Worm (Caenorhabditis elegans): ENCODE results near the gene srg-23.

Gene srg-23

ce11 chrII:3109533-3109932 lies 13.6 kb upstream of the srg-23 start:
- TF ChIP-seq unc-39 (tag; optimal IDR thresholded peaks at IDR 0.05), result no peak
- no peak for TF ChIP-seq hlh-1 (tag; optimal IDR thresholded peaks at IDR 0.05)
- TF ChIP-seq ztf-11 (tag; optimal IDR thresholded peaks at IDR 0.05), result no peak
- TF ChIP-seq mep-1 (tag; optimal IDR thresholded peaks at IDR 0.05), result no peak
- no peak for TF ChIP-seq elt-3 (tag; optimal IDR thresholded peaks at IDR 0.05)
- no peak for TF ChIP-seq M03D4.4 (tag; optimal IDR thresholded peaks at IDR 0.05)
- TF ChIP-seq ceh-43 (GFP tag; optimal IDR thresholded peaks at IDR 0.05), result no peak
- TF ChIP-seq mls-2 (tag; optimal IDR thresholded peaks at IDR 0.05), result no peak
- no peak for TF ChIP-seq zip-8 (tag; optimal IDR thresholded peaks at IDR 0.05)
- TF ChIP-seq mab-5 (tag; optimal IDR thresholded peaks at IDR 0.05), result no peak
- TF ChIP-seq cnd-1 (tag; optimal IDR thresholded peaks at IDR 0.05), result no peak
- TF ChIP-seq blmp-1 (tag; optimal IDR thresholded peaks at IDR 0.05), result no peak

DNA sequence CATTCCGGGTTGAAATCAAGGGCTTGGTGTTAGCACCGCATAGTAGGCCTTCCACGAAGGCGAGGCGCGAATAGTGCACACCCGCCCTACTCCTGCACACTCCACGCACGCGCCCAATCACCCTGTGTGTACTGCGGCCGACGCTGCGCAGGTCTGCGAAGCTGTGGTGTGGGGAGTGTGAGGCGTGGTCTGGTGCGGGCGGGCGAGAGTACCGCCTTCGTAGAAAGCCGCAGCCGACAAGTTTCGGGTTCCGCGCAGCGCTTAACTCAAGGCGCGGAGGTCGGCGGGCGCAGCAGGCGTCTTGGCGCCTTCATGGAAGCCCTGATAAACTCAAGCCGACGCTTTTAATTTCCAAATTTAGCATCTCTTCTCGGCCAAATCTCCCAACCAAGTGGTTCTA lies 12.1 kb upstream of the srg-23 start:
- TF ChIP-seq nhr-2 (tag; optimal IDR thresholded peaks at IDR 0.05) (no peak), ceh-83 (GFP tag; optimal IDR thresholded peaks at IDR 0.05) (peak; percentile 43)

DNA sequence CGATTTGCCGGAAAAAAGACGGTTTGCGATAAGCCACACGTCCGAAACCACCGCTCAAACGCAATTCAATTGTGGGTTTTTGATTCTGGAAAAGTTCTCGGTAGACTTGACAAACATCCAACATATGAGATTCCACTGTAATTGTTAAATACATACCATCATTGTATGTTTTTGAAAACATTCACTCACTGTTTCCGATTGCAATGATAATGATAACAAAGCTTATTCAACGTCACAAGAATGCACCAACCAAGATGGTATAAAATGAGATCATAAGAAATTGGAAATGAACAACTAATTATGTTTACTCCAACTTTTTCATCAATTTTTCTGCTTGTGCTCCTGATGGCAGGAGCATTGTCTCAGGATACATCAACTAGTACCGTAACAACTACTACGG lies 9.8 kb upstream of the srg-23 start, which contains the start of gene clec-122:
Gene clec-122, plus strand, starts transcription at position 301 of the 400 bp plus-strand sequence.
- TF ChIP-seq pha-4 (tag; optimal IDR thresholded peaks at IDR 0.05) (no peak), mls-2 (tag; optimal IDR thresholded peaks at IDR 0.05) (no peak), ztf-11 (tag; optimal IDR thresholded peaks at IDR 0.05) (no peak), M03D4.4 (tag; optimal IDR thresholded peaks at IDR 0.05) (no peak), flh-1 (GFP tag; optimal IDR thresholded peaks at IDR 0.05) (no peak), sptf-1 (tag; optimal IDR thresholded peaks at IDR 0.05) (no peak), nhr-237 (tag; optimal IDR thresholded peaks at IDR 0.05) (no peak), blmp-1 (tag; optimal IDR thresholded peaks at IDR 0.05) (no peak), ham-2 (GFP tag; optimal IDR thresholded peaks at IDR 0.05) (no peak), nhr-76 (tag; optimal IDR thresholded peaks at IDR 0.05) (no peak), unc-120 (tag; optimal IDR thresholded peaks at IDR 0.05; ENCODE audit: poor library complexity, severe bottlenecking) (no peak), snpc-4 (tag; optimal IDR thresholded peaks at IDR 0.05) (no peak), sem-2 (GFP tag; optimal IDR thresholded peaks at IDR 0.05) (no peak), cnd-1 (tag; optimal IDR thresholded peaks at IDR 0.05) (no peak)

DNA sequence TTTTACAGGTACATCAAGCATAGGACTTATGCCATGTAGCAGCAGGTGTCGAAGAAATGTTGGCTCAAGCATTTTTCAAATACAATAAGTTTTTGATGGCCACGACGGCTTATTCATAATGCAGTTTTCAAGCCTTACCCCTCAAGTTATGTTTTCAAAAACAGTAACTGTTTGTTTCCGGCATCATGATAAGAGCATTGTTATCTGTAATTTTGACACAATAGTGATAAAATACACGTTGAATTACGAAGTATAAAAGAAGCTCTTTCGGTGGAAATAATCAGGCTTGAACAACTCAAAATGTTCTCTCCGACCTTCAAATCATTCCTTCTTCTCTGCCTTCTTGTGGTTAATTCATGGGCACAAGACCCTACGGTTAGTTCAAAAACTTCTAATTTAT lies 6.1 kb upstream of the srg-23 start, which contains the start of gene clec-121:
Gene clec-121, plus strand, starts transcription at position 301 of the 400 bp plus-strand sequence.
- TF ChIP-seq lsy-2 (tag; optimal IDR thresholded peaks at IDR 0.05), result no peak
- TF ChIP-seq unc-120 (tag; optimal IDR thresholded peaks at IDR 0.05; ENCODE audit: poor library complexity, severe bottlenecking), result no peak
- TF ChIP-seq ceh-39 (tag; optimal IDR thresholded peaks at IDR 0.05), result no peak
- TF ChIP-seq blmp-1 (tag; optimal IDR thresholded peaks at IDR 0.05), result no peak
- no peak for TF ChIP-seq ces-1 (GFP tag; optimal IDR thresholded peaks at IDR 0.05)
- no peak for TF ChIP-seq nhr-2 (tag; optimal IDR thresholded peaks at IDR 0.05)
- TF ChIP-seq elt-1 (tag; optimal IDR thresholded peaks at IDR 0.05; ENCODE audit: borderline replicate concordance, insufficient read depth), result no peak
- no peak for TF ChIP-seq zip-8 (tag; optimal IDR thresholded peaks at IDR 0.05)
- no peak for TF ChIP-seq drap-1 (GFP tag; optimal IDR thresholded peaks at IDR 0.05)
- no peak for TF ChIP-seq mab-5 (tag; optimal IDR thresholded peaks at IDR 0.05)
- no peak for TF ChIP-seq tbx-8 (GFP tag; optimal IDR thresholded peaks at IDR 0.05)
- no peak for TF ChIP-seq ztf-11 (tag; optimal IDR thresholded peaks at IDR 0.05)
- no peak for TF ChIP-seq sem-2 (GFP tag; optimal IDR thresholded peaks at IDR 0.05)
- TF ChIP-seq nhr-76 (tag; optimal IDR thresholded peaks at IDR 0.05), result no peak
- no peak for TF ChIP-seq unc-39 (tag; optimal IDR thresholded peaks at IDR 0.05)

DNA sequence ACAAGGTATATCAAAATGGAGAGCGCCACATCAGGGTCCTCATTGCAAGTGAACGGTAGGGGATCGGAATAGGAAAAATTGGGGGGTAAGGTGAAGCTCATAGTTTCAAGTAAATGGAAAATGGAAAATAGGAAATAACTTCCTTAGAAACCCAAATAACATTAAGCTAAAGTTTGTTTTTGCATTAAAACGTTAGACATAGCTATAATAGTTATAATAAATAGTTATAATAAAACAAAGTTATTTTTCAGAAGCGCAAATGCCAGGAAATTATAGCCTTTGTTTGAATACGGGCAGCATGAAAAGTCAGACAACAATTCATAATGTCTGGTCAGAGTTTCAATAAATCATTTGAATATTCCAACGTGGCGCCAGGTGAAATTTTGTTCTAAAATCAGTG lies 4.6 kb upstream of the srg-23 start, which contains the start of gene srg-24:
Gene srg-24, minus strand, starts transcription at position 101 of the 400 bp plus-strand sequence.
- no peak for TF ChIP-seq snpc-4 (tag; optimal IDR thresholded peaks at IDR 0.05)
- TF ChIP-seq lsy-2 (tag; optimal IDR thresholded peaks at IDR 0.05), result no peak
- TF ChIP-seq zip-8 (tag; optimal IDR thresholded peaks at IDR 0.05), result no peak
- no peak for TF ChIP-seq mep-1 (tag; optimal IDR thresholded peaks at IDR 0.05)
- no peak for TF ChIP-seq ceh-83 (GFP tag; optimal IDR thresholded peaks at IDR 0.05)
- no peak for TF ChIP-seq mls-2 (tag; optimal IDR thresholded peaks at IDR 0.05)
- no peak for TF ChIP-seq ceh-43 (GFP tag; optimal IDR thresholded peaks at IDR 0.05)
- TF ChIP-seq lin-32 (GFP tag; optimal IDR thresholded peaks at IDR 0.05), result no peak
- TF ChIP-seq tbx-8 (GFP tag; optimal IDR thresholded peaks at IDR 0.05), result no peak
- no peak for TF ChIP-seq nhr-76 (tag; optimal IDR thresholded peaks at IDR 0.05)
- no peak for TF ChIP-seq ham-2 (GFP tag; optimal IDR thresholded peaks at IDR 0.05)
